Worm (Caenorhabditis elegans) whole organism, L3 larva: ENCODE data around the gene C47D12.4.

Experiments
- R02D3.7 ChIP-seq: fragments of 150-350 bp; optimal IDR thresholded peaks from 2 replicates; lab custom pipeline; 2014; ENCODE audit warnings: missing biosample characterization, missing genetic modification characterization
- ZK546.5 ChIP-seq: sonication (generic microtip); optimal IDR thresholded peaks from 2 replicates; lab custom pipeline; 2017; ENCODE audit warnings: missing biosample characterization, missing genetic modification characterization
- aly-2 ChIP-seq: fragments of 150-350 bp; optimal IDR thresholded peaks from 2 replicates; lab custom pipeline; 2014; ENCODE audit warnings: missing biosample characterization, missing genetic modification characterization
- ama-1 ChIP-seq: fragments of 150-350 bp; optimal IDR thresholded peaks from 2 replicates; lab custom pipeline; 2018
- ceh-16 ChIP-seq: sonication (generic microtip); optimal IDR thresholded peaks from 2 replicates; lab custom pipeline; 2017; ENCODE audit warnings: missing biosample characterization, missing genetic modification characterization
- ceh-28 ChIP-seq: fragments of 150-350 bp; optimal IDR thresholded peaks from 2 replicates; lab custom pipeline; 2014; ENCODE audit warnings: missing biosample characterization, missing genetic modification reagents, missing genetic modification characterization
- ceh-82 ChIP-seq: fragments of 150-350 bp; optimal IDR thresholded peaks from 2 replicates; lab custom pipeline; 2014; ENCODE audit warnings: missing biosample characterization, missing genetic modification characterization
- ceh-9 ChIP-seq: sonication (generic microtip); optimal IDR thresholded peaks from 2 replicates; lab custom pipeline; 2018; ENCODE audit warnings: missing biosample characterization, missing genetic modification characterization
- daf-12 ChIP-seq: fragments of 150-350 bp; optimal IDR thresholded peaks from 2 replicates; lab custom pipeline; 2014; ENCODE audit warnings: missing biosample characterization, missing genetic modification reagents, missing genetic modification characterization
- egl-27 ChIP-seq: sonication (generic microtip); optimal IDR thresholded peaks from 4 replicates; lab custom pipeline; 2017; ENCODE audit warnings: missing biosample characterization, missing genetic modification reagents, missing genetic modification characterization
- egl-5 ChIP-seq: fragments of 150-350 bp; optimal IDR thresholded peaks from 2 replicates; lab custom pipeline; 2017; ENCODE audit warnings: missing biosample characterization, missing genetic modification reagents, missing genetic modification characterization, inconsistent platforms
- elt-1 ChIP-seq: fragments of 150-350 bp; optimal IDR thresholded peaks from 2 replicates; lab custom pipeline; 2014; ENCODE audit warnings: missing biosample characterization, missing genetic modification characterization
- elt-2 ChIP-seq: sonication (generic microtip); optimal IDR thresholded peaks from 2 replicates; lab custom pipeline; 2016; ENCODE audit warnings: missing genetic modification reagents, mild to moderate bottlenecking, missing genetic modification characterization, missing compliant biosample characterization
- elt-3 ChIP-seq, 3 experiments: fragments of 150-350 bp in 1 of 3; sonication (generic microtip) in 2 of 3; optimal IDR thresholded peaks; 2 replicates in 2 of 3; 4 replicates in 1 of 3; lab custom pipeline; 2014 to 2017; ENCODE audit warnings: missing biosample characterization in 3 of 3, missing genetic modification characterization in 3 of 3
- eor-1 ChIP-seq, 2 experiments: fragments of 150-350 bp; optimal IDR thresholded peaks; 2 replicates each; lab custom pipeline; 2014 to 2018; ENCODE audit warnings: missing biosample characterization in 2 of 2, missing genetic modification characterization in 2 of 2
- fkh-10 ChIP-seq: sonication (generic microtip); optimal IDR thresholded peaks from 2 replicates; lab custom pipeline; 2017; ENCODE audit warnings: missing biosample characterization, missing genetic modification reagents, missing genetic modification characterization
- fkh-2 ChIP-seq: fragments of 150-350 bp; optimal IDR thresholded peaks from 2 replicates; lab custom pipeline; 2014; ENCODE audit warnings: missing biosample characterization, missing genetic modification reagents, missing genetic modification characterization
- fos-1 ChIP-seq: fragments of 150-350 bp; optimal IDR thresholded peaks from 2 replicates; lab custom pipeline; 2014; ENCODE audit warnings: missing biosample characterization, missing genetic modification characterization
- hmg-11 ChIP-seq: sonication (generic microtip); optimal IDR thresholded peaks from 2 replicates; lab custom pipeline; 2016; ENCODE audit warnings: missing genetic modification characterization, missing compliant biosample characterization
- jun-1 ChIP-seq: fragments of 150-350 bp; optimal IDR thresholded peaks from 2 replicates; lab custom pipeline; 2014; ENCODE audit warnings: missing biosample characterization, missing genetic modification reagents, missing genetic modification characterization
- lin-15B ChIP-seq: fragments of 150-350 bp; optimal IDR thresholded peaks from 2 replicates; lab custom pipeline; 2014; ENCODE audit warnings: missing biosample characterization, missing genetic modification characterization
- lin-39 ChIP-seq: fragments of 150-350 bp; optimal IDR thresholded peaks from 2 replicates; lab custom pipeline; 2018; ENCODE audit warnings: missing biosample characterization, missing genetic modification reagents, missing genetic modification characterization
- lsy-12 ChIP-seq: sonication (generic microtip); optimal IDR thresholded peaks from 2 replicates; lab custom pipeline; 2016; ENCODE audit warnings: mild to moderate bottlenecking, missing genetic modification characterization, missing compliant biosample characterization
- mdl-1 ChIP-seq: fragments of 150-350 bp; optimal IDR thresholded peaks from 2 replicates; lab custom pipeline; 2014; ENCODE audit warnings: missing biosample characterization, missing genetic modification characterization
- mml-1 ChIP-seq: fragments of 150-350 bp; sonication (generic microtip); optimal IDR thresholded peaks from 3 replicates; lab custom pipeline; 2014; ENCODE audit warnings: missing biosample characterization, missing genetic modification characterization
- nfya-1 ChIP-seq: sonication (generic microtip); optimal IDR thresholded peaks from 2 replicates; lab custom pipeline; 2017; ENCODE audit warnings: missing genetic modification characterization, mild to moderate bottlenecking, missing compliant biosample characterization, antibody characterized with exemption, moderate library complexity; ENCODE audit not compliant: insufficient read depth
- nhr-11 ChIP-seq: fragments of 150-350 bp; optimal IDR thresholded peaks from 2 replicates; lab custom pipeline; 2014; ENCODE audit warnings: missing biosample characterization, missing genetic modification characterization
- nhr-12 ChIP-seq: fragments of 150-350 bp; optimal IDR thresholded peaks from 2 replicates; lab custom pipeline; 2014; ENCODE audit warnings: missing biosample characterization, missing genetic modification characterization
- nhr-23 ChIP-seq: fragments of 150-350 bp; optimal IDR thresholded peaks from 2 replicates; lab custom pipeline; 2014; ENCODE audit warnings: missing biosample characterization, missing genetic modification reagents, missing genetic modification characterization
- nhr-237 ChIP-seq: fragments of 150-350 bp; optimal IDR thresholded peaks from 2 replicates; lab custom pipeline; 2014; ENCODE audit warnings: missing biosample characterization, missing genetic modification characterization
- nhr-25 ChIP-seq: sonication (generic microtip); optimal IDR thresholded peaks from 2 replicates; lab custom pipeline; 2017; ENCODE audit warnings: missing biosample characterization, missing genetic modification characterization
- nhr-28 ChIP-seq: fragments of 150-350 bp; optimal IDR thresholded peaks from 2 replicates; lab custom pipeline; 2014; ENCODE audit warnings: missing biosample characterization, missing genetic modification characterization
- nhr-43 ChIP-seq: sonication (generic microtip); optimal IDR thresholded peaks from 2 replicates; lab custom pipeline; 2016; ENCODE audit warnings: mild to moderate bottlenecking, missing genetic modification characterization, missing compliant biosample characterization; ENCODE audit not compliant: poor library complexity, severe bottlenecking
- nhr-67 ChIP-seq: fragments of 150-350 bp; optimal IDR thresholded peaks from 2 replicates; lab custom pipeline; 2014; ENCODE audit warnings: missing biosample characterization, missing genetic modification characterization
- nhr-76 ChIP-seq: fragments of 150-350 bp; sonication (generic microtip); optimal IDR thresholded peaks from 5 replicates; lab custom pipeline; 2014; ENCODE audit warnings: missing biosample characterization, missing genetic modification characterization
- nhr-77 ChIP-seq: fragments of 150-350 bp; optimal IDR thresholded peaks from 2 replicates; lab custom pipeline; 2014; ENCODE audit warnings: missing biosample characterization, missing genetic modification characterization
- pha-4 ChIP-seq: fragments of 150-350 bp; optimal IDR thresholded peaks from 2 replicates; lab custom pipeline; 2014; ENCODE audit warnings: missing biosample characterization, missing genetic modification reagents, missing genetic modification characterization
- pqm-1 ChIP-seq: fragments of 150-350 bp; optimal IDR thresholded peaks from 2 replicates; lab custom pipeline; 2017; ENCODE audit warnings: missing biosample characterization, missing genetic modification characterization, inconsistent platforms
- sea-2 ChIP-seq: fragments of 150-350 bp; sonication (generic microtip); optimal IDR thresholded peaks from 4 replicates; lab custom pipeline; 2014; ENCODE audit warnings: missing biosample characterization, missing genetic modification reagents, missing genetic modification characterization
- skn-1 ChIP-seq: fragments of 150-350 bp; optimal IDR thresholded peaks from 2 replicates; lab custom pipeline; 2014; ENCODE audit warnings: missing biosample characterization, missing genetic modification characterization
- snpc-4 ChIP-seq: fragments of 150-350 bp; optimal IDR thresholded peaks from 2 replicates; lab custom pipeline; 2014; ENCODE audit warnings: missing biosample characterization, missing genetic modification characterization
- tbx-2 ChIP-seq: sonication (generic microtip); optimal IDR thresholded peaks from 2 replicates; lab custom pipeline; 2016; ENCODE audit warnings: mild to moderate bottlenecking, missing genetic modification characterization, missing compliant biosample characterization
- unc-39 ChIP-seq: sonication (generic microtip); optimal IDR thresholded peaks from 4 replicates; lab custom pipeline; 2017; ENCODE audit warnings: missing biosample characterization, missing genetic modification characterization
- unc-62 ChIP-seq: fragments of 150-350 bp; sonication (generic microtip); optimal IDR thresholded peaks from 4 replicates; lab custom pipeline; 2014; ENCODE audit warnings: missing biosample characterization, missing genetic modification reagents, missing genetic modification characterization
- zag-1 ChIP-seq: fragments of 150-350 bp; optimal IDR thresholded peaks from 2 replicates; lab custom pipeline; 2014; ENCODE audit warnings: missing biosample characterization, missing genetic modification characterization
- ztf-11 ChIP-seq: fragments of 150-350 bp; optimal IDR thresholded peaks from 2 replicates; lab custom pipeline; 2014; ENCODE audit warnings: missing biosample characterization, missing genetic modification characterization
- ztf-4 ChIP-seq: fragments of 150-350 bp; optimal IDR thresholded peaks from 2 replicates; lab custom pipeline; 2014; ENCODE audit warnings: missing biosample characterization, missing genetic modification characterization

C47D12.4 gene

DNA sequence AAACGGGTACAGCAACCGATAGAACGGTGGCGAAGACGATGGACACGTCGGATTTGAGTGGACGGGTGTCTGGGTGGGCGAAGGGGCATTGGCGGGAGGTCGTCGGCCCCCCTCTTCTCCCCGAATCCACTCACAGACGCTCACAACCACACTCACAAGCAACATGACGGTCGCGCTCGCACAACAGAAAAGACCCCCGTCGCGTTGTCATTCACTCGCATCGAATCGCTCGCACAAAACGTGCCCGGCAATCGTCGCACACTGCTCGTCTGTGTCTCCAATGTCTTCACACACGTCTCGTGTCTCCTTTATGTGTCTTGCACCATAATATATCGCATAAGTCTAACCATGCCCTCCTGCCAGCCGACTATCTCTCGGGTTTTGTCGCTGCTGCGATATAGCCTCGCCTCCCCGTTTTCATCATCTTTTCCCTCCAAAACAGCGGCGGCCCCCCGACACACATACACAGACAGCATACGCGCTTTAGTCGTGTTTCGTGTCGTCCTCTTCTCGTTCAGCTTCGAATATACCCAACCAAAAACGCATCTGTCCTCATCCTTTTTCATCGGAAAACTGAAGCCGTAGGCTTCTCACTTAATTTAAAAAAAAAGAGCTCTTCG, 47.4 kb upstream of the C47D12.4 start:
- no peak for TF ChIP-seq nhr-12 (tag; lab: Kevin White, UChicago)
- no peak for TF ChIP-seq elt-3 (tag; optimal IDR thresholded peaks at IDR 0.05; lab: Kevin White, UChicago)
- peak; percentile 86 for TF ChIP-seq nhr-43 (tag; lab: Kevin White, UChicago)
- TF ChIP-seq lin-15B: peak; percentile 69
- no peak for TF ChIP-seq nhr-67 (tag; lab: Kevin White, UChicago)
- no peak for TF ChIP-seq nhr-76
- peak; percentile 89 for TF ChIP-seq jun-1 (tag; lab: Kevin White, UChicago)
- peak; percentile 53 for TF ChIP-seq fos-1
- peak; percentile 57 for TF ChIP-seq egl-5 (tag; lab: Kevin White, UChicago)
- peak; percentile 68 for TF ChIP-seq tbx-2 (tag; lab: Kevin White, UChicago)
- TF ChIP-seq pqm-1 (tag; lab: Kevin White, UChicago): peak; percentile 43
- TF ChIP-seq nhr-11 (tag; lab: Kevin White, UChicago): peak; percentile 85
- TF ChIP-seq zag-1: no peak
- peak; percentile 90 for TF ChIP-seq lin-39 (tag; lab: Kevin White, UChicago)
- peak; percentile 96 for TF ChIP-seq hmg-11 (tag; lab: Kevin White, UChicago)
- no peak for TF ChIP-seq ceh-9
- no peak for TF ChIP-seq nhr-237
- TF ChIP-seq nhr-25 (tag; lab: Kevin White, UChicago): peak; percentile 97
- TF ChIP-seq eor-1 (tag; optimal IDR thresholded peaks at IDR 0.05; lab: Kevin White, UChicago): no peak
- peak; percentile 63 for TF ChIP-seq skn-1 (tag; lab: Kevin White, UChicago)
- TF ChIP-seq unc-39 (tag; lab: Kevin White, UChicago): no peak
- peak; percentile 82 for TF ChIP-seq mdl-1 (tag; lab: Kevin White, UChicago)
- no peak for TF ChIP-seq ZK546.5 (tag; lab: Kevin White, UChicago)
- no peak for TF ChIP-seq fkh-2 (tag; lab: Kevin White, UChicago)
- no peak for TF ChIP-seq nhr-28
- TF ChIP-seq ztf-4 (tag; lab: Kevin White, UChicago): peak; percentile 64
- peak; percentile 58 for TF ChIP-seq ceh-28 (tag; lab: Kevin White, UChicago)
- no peak for TF ChIP-seq aly-2
- TF ChIP-seq elt-2: peak; percentile 76
- TF ChIP-seq lsy-12 (tag; lab: Kevin White, UChicago): peak; percentile 81
- peak; percentile 57 for TF ChIP-seq unc-62 (GFP tag; lab: Kevin White, UChicago)
- peak; percentile 41 for TF ChIP-seq ceh-82 (tag; lab: Kevin White, UChicago)
- peak; percentile 85 for TF ChIP-seq egl-27 (tag; lab: Kevin White, UChicago)
- TF ChIP-seq mml-1 (tag; lab: Kevin White, UChicago): no peak
- peak; percentile 80 for TF ChIP-seq fkh-10
- TF ChIP-seq sea-2 (GFP tag; lab: Kevin White, UChicago): peak; percentile 92
- no peak for TF ChIP-seq ztf-11
- peak; percentile 86 for TF ChIP-seq nhr-23 (tag; lab: Kevin White, UChicago)
- TF ChIP-seq pha-4 (tag; lab: Kevin White, UChicago): peak; percentile 81
- peak; percentile 53 for TF ChIP-seq snpc-4 (tag; lab: Kevin White, UChicago)
- no peak for TF ChIP-seq ama-1
- no peak for TF ChIP-seq nhr-77 (tag; lab: Kevin White, UChicago)
- peak; percentile 12 for TF ChIP-seq elt-1 (tag; lab: Kevin White, UChicago)
- TF ChIP-seq ceh-16: no peak
- no peak for TF ChIP-seq daf-12 (tag; lab: Kevin White, UChicago)
- peak; percentile 48 for TF ChIP-seq R02D3.7 (tag; lab: Kevin White, UChicago)
- TF ChIP-seq nfya-1 (tag; lab: Kevin White, UChicago): peak; percentile 80
- TF ChIP-seq, all 47 proteins: peak for 28
